Fruit fly (Drosophila melanogaster): ENCODE measurements around the gene jub.

DNA sequence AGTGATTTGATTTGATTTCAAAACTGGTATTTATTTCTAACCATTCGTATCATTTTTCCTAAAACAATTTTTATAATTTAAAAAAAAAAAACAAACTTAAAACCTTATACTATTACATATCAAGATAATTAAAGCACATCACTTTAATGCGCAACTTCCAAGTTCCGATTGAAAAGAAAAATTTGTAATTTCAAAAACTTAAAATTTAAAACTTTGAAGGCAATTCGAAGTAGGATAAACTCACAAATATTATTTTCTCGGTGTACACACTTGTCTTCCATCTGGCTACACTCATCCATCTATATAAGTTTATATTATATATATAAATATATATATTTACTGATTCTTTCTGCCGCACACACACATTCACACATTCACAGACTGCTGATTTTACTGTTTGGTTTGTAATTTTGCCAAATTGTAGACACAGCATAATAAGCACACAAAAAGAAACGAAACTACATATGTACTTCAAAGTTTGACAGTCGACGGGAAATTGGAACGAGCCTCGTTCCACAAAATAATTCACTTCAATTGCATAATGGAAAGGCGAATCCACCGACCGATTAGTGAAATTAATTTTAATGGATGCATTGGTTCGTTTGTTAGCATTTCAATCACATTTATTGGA is 44.0 kb downstream of the jub start:
- no peak for TF ChIP-seq CG14655 (GFP tag; optimal IDR thresholded peaks at IDR 0.05)
- TF ChIP-seq CG10348 (GFP tag; IDR thresholded peaks at IDR 0.05) = no peak
- no peak for TF ChIP-seq EcR (GFP tag; optimal IDR thresholded peaks at IDR 0.05)
- no peak for TF ChIP-seq CG13204 (GFP tag; optimal IDR thresholded peaks at IDR 0.05)
- no peak for TF ChIP-seq rn (GFP tag; IDR thresholded peaks at IDR 0.05)
- TF ChIP-seq CG15710 (tag; optimal IDR thresholded peaks at IDR 0.05) = no peak
- no peak for TF ChIP-seq CG32121 (GFP tag; IDR thresholded peaks at IDR 0.05)
- no peak for TF ChIP-seq CG8159 (tag; optimal IDR thresholded peaks at IDR 0.05)
- TF ChIP-seq gl (tag; optimal IDR thresholded peaks at IDR 0.05) = no peak
- no peak for TF ChIP-seq D1 (tag; optimal IDR thresholded peaks at IDR 0.05)
- TF ChIP-seq CG34367 (tag; optimal IDR thresholded peaks at IDR 0.05) = no peak
- TF ChIP-seq CG9948 (tag; optimal IDR thresholded peaks at IDR 0.05) = no peak
